Fruit fly (Drosophila melanogaster): ENCODE results near the gene CG9801.
A peak's percentile ranks its signal among the peaks of the same experiment; 100 is the strongest.

Gene CG9801

DNA sequence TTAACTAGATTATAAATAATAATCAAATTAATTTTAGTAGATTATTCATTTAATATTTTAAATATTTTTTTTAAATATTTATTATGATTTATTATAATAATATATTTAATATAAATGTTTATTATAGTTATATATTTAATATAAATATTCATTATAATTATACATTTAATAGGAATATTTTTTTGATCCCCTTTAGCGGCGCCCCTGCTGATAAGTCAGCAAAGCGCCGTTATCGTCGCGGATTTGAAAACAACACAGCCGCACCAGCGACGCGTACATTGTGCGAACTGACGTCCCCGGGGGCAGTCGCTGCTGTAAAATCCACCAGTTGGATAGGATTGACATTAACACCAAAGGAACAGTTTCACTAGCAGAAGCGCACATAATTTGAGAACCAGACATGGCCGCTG is 34.7 kb downstream of the CG9801 start, which contains the start of gene CG8112 (continued):
- TF ChIP-seq Ets97D (GFP tag; optimal IDR thresholded peaks at IDR 0.05), result no peak
- TF ChIP-seq ranshi (GFP tag; IDR thresholded peaks at IDR 0.05), result no peak
- TF ChIP-seq ATbp (GFP tag; optimal IDR thresholded peaks at IDR 0.05), result peak; percentile 15
- TF ChIP-seq ato (GFP tag; IDR thresholded peaks at IDR 0.05; ENCODE audit: partially characterized antibody), result no peak
- no peak for TF ChIP-seq CG5245 (GFP tag; optimal IDR thresholded peaks at IDR 0.05)
- no peak for TF ChIP-seq CG43689 (GFP tag; IDR thresholded peaks at IDR 0.05)
- no peak for TF ChIP-seq sug (tag; optimal IDR thresholded peaks at IDR 0.05)
- TF ChIP-seq usp (GFP tag; optimal IDR thresholded peaks at IDR 0.05), result no peak
- no peak for TF ChIP-seq HmgD (GFP tag; optimal IDR thresholded peaks at IDR 0.05)
- TF ChIP-seq Nf-YB (GFP tag; optimal IDR thresholded peaks at IDR 0.05), result peak; percentile 6
- TF ChIP-seq fu2 (GFP tag; optimal IDR thresholded peaks at IDR 0.05), result no peak
- TF ChIP-seq CG12071 (GFP tag; optimal IDR thresholded peaks at IDR 0.05), result no peak
- TF ChIP-seq CG11456 (GFP tag; IDR thresholded peaks at IDR 0.05), result no peak
- TF ChIP-seq CG18011 (GFP tag; optimal IDR thresholded peaks at IDR 0.05), result no peak
- TF ChIP-seq CG9215 (GFP tag; IDR thresholded peaks at IDR 0.05), result no peak
- TF ChIP-seq NC2β (GFP tag; optimal IDR thresholded peaks at IDR 0.05), result no peak
- TF ChIP-seq CG10979 (tag; optimal IDR thresholded peaks at IDR 0.05), result peak; percentile 11
- TF ChIP-seq CG10543 (GFP tag; optimal IDR thresholded peaks at IDR 0.05), result peak; percentile 16
- no peak for TF ChIP-seq disco-r (GFP tag; optimal IDR thresholded peaks at IDR 0.05)
- TF ChIP-seq CG9609 (GFP tag; optimal IDR thresholded peaks at IDR 0.05), result no peak
- no peak for TF ChIP-seq CG13123 (GFP tag; optimal IDR thresholded peaks at IDR 0.05)
- no peak for TF ChIP-seq Oli (tag; optimal IDR thresholded peaks at IDR 0.05)
- no peak for TF ChIP-seq lilli (GFP tag; optimal IDR thresholded peaks at IDR 0.05)
- no peak for TF ChIP-seq H2.0 (GFP tag; IDR thresholded peaks at IDR 0.05)
- no peak for TF ChIP-seq jigr1 (GFP tag; IDR thresholded peaks at IDR 0.05)
- peak; percentile 21 for TF ChIP-seq CG17829 (tag; optimal IDR thresholded peaks at IDR 0.05)
- no peak for TF ChIP-seq gcm2 (GFP tag; optimal IDR thresholded peaks at IDR 0.05)
- TF ChIP-seq CG7963 (GFP tag; IDR thresholded peaks at IDR 0.05; ENCODE audit: partially characterized antibody), result no peak
- 0 out of 2 replicates have a peak, but pooled peaks have one; percentile 23 for TF ChIP-seq CG31441 (GFP tag; IDR thresholded peaks at IDR 0.05)
- TF ChIP-seq CG1233 (GFP tag; optimal IDR thresholded peaks at IDR 0.05), result no peak
- TF ChIP-seq CG17359 (tag; optimal IDR thresholded peaks at IDR 0.05), result no peak
- no peak for TF ChIP-seq crol (GFP tag; IDR thresholded peaks at IDR 0.05)
- no peak for TF ChIP-seq tio (GFP tag; optimal IDR thresholded peaks at IDR 0.05)
- no peak for TF ChIP-seq dmrt11E (tag; optimal IDR thresholded peaks at IDR 0.05)
- no peak for TF ChIP-seq CG3065 (GFP tag; optimal IDR thresholded peaks at IDR 0.05)
- no peak for TF ChIP-seq aop (GFP tag; IDR thresholded peaks at IDR 0.05)
- no peak for TF ChIP-seq cg (GFP tag; optimal IDR thresholded peaks at IDR 0.05)
- TF ChIP-seq CG14860 (GFP tag; IDR thresholded peaks at IDR 0.05; ENCODE audit: partially characterized antibody), result no peak
- peak; percentile 23 for TF ChIP-seq CG13775 (GFP tag; optimal IDR thresholded peaks at IDR 0.05)
- TF ChIP-seq vfl (GFP tag; optimal IDR thresholded peaks at IDR 0.05), result no peak
- TF ChIP-seq CG30020 (tag; optimal IDR thresholded peaks at IDR 0.05), result no peak
- no peak for TF ChIP-seq pros (GFP tag; optimal IDR thresholded peaks at IDR 0.05)
- no peak for TF ChIP-seq CG5180 (GFP tag; optimal IDR thresholded peaks at IDR 0.05)
- TF ChIP-seq ac (GFP tag; optimal IDR thresholded peaks at IDR 0.05), result no peak
- TF ChIP-seq Poxn (GFP tag; IDR thresholded peaks at IDR 0.05), result no peak
- TF ChIP-seq cas (GFP tag; IDR thresholded peaks at IDR 0.05), result no peak
- no peak for TF ChIP-seq gro (GFP tag; optimal IDR thresholded peaks at IDR 0.05)
- no peak for TF ChIP-seq MESR4 (GFP tag; optimal IDR thresholded peaks at IDR 0.05)
- TF ChIP-seq lmd (GFP tag; IDR thresholded peaks at IDR 0.05), result no peak
- TF ChIP-seq dm (GFP tag; optimal IDR thresholded peaks at IDR 0.05), result no peak
- TF ChIP-seq Jarid2 (GFP tag; optimal IDR thresholded peaks at IDR 0.05), result no peak
- peak; percentile 19 for TF ChIP-seq CG3281 (GFP tag; optimal IDR thresholded peaks at IDR 0.05)
